Worm (Caenorhabditis elegans) whole organism, young adult: Measurements from ENCODE around the gene R12B2.2.
A peak's percentile ranks its signal among the peaks of the same experiment; 100 is the strongest.

Experiments used
- B0336.3 ChIP-seq: fragments of 200-800 bp; sonication (Bioruptor generic); IDR thresholded peaks from 2 replicates; pipeline ENCODE4 v1.3.6; 2022; ENCODE audit warnings: missing genetic modification characterization, missing compliant biosample characterization
- F37B4.10 ChIP-seq: fragments of 200-800 bp; sonication (Bioruptor generic); IDR thresholded peaks from 2 replicates; pipeline ENCODE4 v1.3.6; 2022; ENCODE audit warnings: missing genetic modification characterization, missing compliant biosample characterization
- F55B11.4 ChIP-seq: sonication (generic microtip); optimal IDR thresholded peaks from 2 replicates; lab custom pipeline; 2016; ENCODE audit warnings: missing compliant biosample characterization, missing genetic modification characterization, borderline replicate concordance; ENCODE audit not compliant: insufficient read depth
- F57C9.4 ChIP-seq: sonication (generic microtip); optimal IDR thresholded peaks from 2 replicates; lab custom pipeline; 2017; ENCODE audit warnings: mild to moderate bottlenecking, missing genetic modification characterization, missing compliant biosample characterization
- K11D2.4 ChIP-seq: fragments of 200-800 bp; sonication (Bioruptor generic); IDR thresholded peaks from 2 replicates; pipeline ENCODE4 v1.3.6; 2022; ENCODE audit warnings: missing genetic modification reagents, missing genetic modification characterization, missing compliant biosample characterization
- Y53G8AR.9 ChIP-seq: fragments of 200-800 bp; sonication (Bioruptor generic); conservative IDR thresholded peaks from 2 replicates; pipeline ENCODE4 v1.3.6; 2022; ENCODE audit warnings: missing genetic modification reagents, missing genetic modification characterization, missing compliant biosample characterization
- Y67H2A.10 ChIP-seq: fragments of 200-800 bp; sonication (Bioruptor generic); conservative IDR thresholded peaks from 2 replicates; pipeline ENCODE4 v1.3.6; 2022; ENCODE audit warnings: missing genetic modification reagents, missing genetic modification characterization, missing compliant biosample characterization
- Y95B8A.8 ChIP-seq: fragments of 200-800 bp; sonication (Bioruptor generic); IDR thresholded peaks from 2 replicates; pipeline ENCODE4 v1.3.6; 2022; ENCODE audit warnings: missing genetic modification reagents, missing genetic modification characterization, missing compliant biosample characterization
- ZK185.1 ChIP-seq: sonication (generic microtip); optimal IDR thresholded peaks from 2 replicates; lab custom pipeline; 2016; ENCODE audit warnings: mild to moderate bottlenecking, missing genetic modification characterization, missing compliant biosample characterization; ENCODE audit not compliant: poor library complexity, severe bottlenecking
- cebp-1 ChIP-seq, 2 experiments: fragments of 200-800 bp in 1 of 2; sonication (Bioruptor generic) in 1 of 2; sonication (generic microtip) in 1 of 2; IDR thresholded peaks in 1 of 2; optimal IDR thresholded peaks in 1 of 2; 2 replicates each; pipeline versions ENCODE4 v1.3.6 to Lab custom; 2017 to 2022; ENCODE audit warnings: missing compliant biosample characterization in 2 of 2, missing genetic modification characterization in 2 of 2, mild to moderate bottlenecking in 1 of 2, missing genetic modification reagents in 1 of 2, moderate library complexity in 1 of 2
- cebp-2 ChIP-seq: fragments of 200-800 bp; sonication (Bioruptor generic); IDR thresholded peaks from 2 replicates; pipeline ENCODE4 v1.3.6; 2022; ENCODE audit warnings: missing genetic modification characterization, missing compliant biosample characterization
- ceh-100 ChIP-seq: fragments of 200-800 bp; sonication (Bioruptor generic); IDR thresholded peaks from 2 replicates; pipeline ENCODE4 v1.3.6; 2022; ENCODE audit warnings: missing genetic modification reagents, missing genetic modification characterization, missing compliant biosample characterization
- ceh-27 ChIP-seq: fragments of 200-800 bp; sonication (Bioruptor generic); optimal IDR thresholded peaks from 2 replicates; lab custom pipeline; 2018; ENCODE audit warnings: mild to moderate bottlenecking, missing genetic modification characterization, moderate library complexity, missing compliant biosample characterization
- chd-7 ChIP-seq: sonication (generic microtip); optimal IDR thresholded peaks from 2 replicates; lab custom pipeline; 2016; ENCODE audit warnings: mild to moderate bottlenecking, missing genetic modification characterization, moderate library complexity, missing compliant biosample characterization
- dox-1 ChIP-seq: fragments of 200-800 bp; sonication (Bioruptor generic); IDR thresholded peaks from 2 replicates; pipeline ENCODE4 v1.3.6; 2022; ENCODE audit warnings: missing genetic modification reagents, missing genetic modification characterization, missing compliant biosample characterization
- efl-1 ChIP-seq: fragments of 150-350 bp; optimal IDR thresholded peaks from 2 replicates; lab custom pipeline; 2014; ENCODE audit warnings: missing biosample characterization, missing genetic modification reagents, missing genetic modification characterization
- egl-44 ChIP-seq: fragments of 200-800 bp; sonication (Bioruptor generic); IDR thresholded peaks from 2 replicates; pipeline ENCODE4 v1.3.6; 2022; ENCODE audit warnings: missing genetic modification reagents, missing genetic modification characterization, missing compliant biosample characterization
- egrh-3 ChIP-seq: fragments of 200-800 bp; sonication (Bioruptor generic); IDR thresholded peaks from 2 replicates; pipeline ENCODE4 v1.3.6; 2022; ENCODE audit warnings: missing genetic modification reagents, missing genetic modification characterization, missing compliant biosample characterization
- ekl-4 ChIP-seq: fragments of 200-800 bp; sonication (Bioruptor generic); IDR thresholded peaks from 2 replicates; pipeline ENCODE4 v1.3.6; 2022; ENCODE audit warnings: missing genetic modification reagents, missing genetic modification characterization, missing compliant biosample characterization
- gei-17 ChIP-seq: fragments of 200-800 bp; sonication (Bioruptor generic); optimal IDR thresholded peaks from 2 replicates; lab custom pipeline; 2018; ENCODE audit warnings: mild to moderate bottlenecking, missing genetic modification characterization, missing compliant biosample characterization
- hlh-12 ChIP-seq: sonication (generic microtip); optimal IDR thresholded peaks from 2 replicates; lab custom pipeline; 2016; ENCODE audit warnings: missing genetic modification characterization, missing compliant biosample characterization
- hmg-20 ChIP-seq: fragments of 200-800 bp; sonication (Bioruptor generic); IDR thresholded peaks from 2 replicates; pipeline ENCODE4 v1.3.6; 2022; ENCODE audit warnings: missing genetic modification reagents, missing genetic modification characterization, missing compliant biosample characterization
- lag-1 ChIP-seq: fragments of 200-800 bp; sonication (Bioruptor generic); IDR thresholded peaks from 2 replicates; pipeline ENCODE4 v1.3.6; 2022; ENCODE audit warnings: missing genetic modification reagents, missing genetic modification characterization, missing compliant biosample characterization
- lin-35 ChIP-seq, 3 experiments: fragments of 150-350 bp in 2 of 3; sonication (generic microtip) in 1 of 3; optimal IDR thresholded peaks; 2 replicates each; lab custom pipeline; 2014 to 2018; ENCODE audit warnings: missing biosample characterization in 3 of 3, missing genetic modification characterization in 3 of 3, missing genetic modification reagents in 3 of 3
- lir-1 ChIP-seq: fragments of 200-800 bp; sonication (Bioruptor generic); conservative IDR thresholded peaks from 2 replicates; pipeline ENCODE4 v1.3.6; 2022; ENCODE audit warnings: missing genetic modification reagents, missing genetic modification characterization, missing compliant biosample characterization
- lsy-27 ChIP-seq: sonication (generic microtip); optimal IDR thresholded peaks from 2 replicates; lab custom pipeline; 2017; ENCODE audit warnings: missing genetic modification characterization, mild to moderate bottlenecking, missing compliant biosample characterization, antibody characterized with exemption, missing genotype, borderline replicate concordance; ENCODE audit not compliant: insufficient read depth
- madf-3 ChIP-seq: fragments of 200-800 bp; sonication (Bioruptor generic); IDR thresholded peaks from 2 replicates; pipeline ENCODE4 v1.3.6; 2022; ENCODE audit warnings: missing genetic modification reagents, missing genetic modification characterization, missing compliant biosample characterization
- madf-6 ChIP-seq: fragments of 200-800 bp; sonication (Bioruptor generic); IDR thresholded peaks from 2 replicates; pipeline ENCODE4 v1.3.6; 2022; ENCODE audit warnings: missing genetic modification reagents, missing genetic modification characterization, missing compliant biosample characterization
- nfya-2 ChIP-seq: fragments of 200-800 bp; sonication (Bioruptor generic); IDR thresholded peaks from 2 replicates; pipeline ENCODE4 v1.3.6; 2022; ENCODE audit warnings: missing genetic modification reagents, missing genetic modification characterization, missing compliant biosample characterization
- nhr-27 ChIP-seq: fragments of 200-800 bp; sonication (Bioruptor generic); optimal IDR thresholded peaks from 2 replicates; lab custom pipeline; 2018; ENCODE audit warnings: mild to moderate bottlenecking, missing genetic modification characterization, moderate library complexity, missing compliant biosample characterization
- pha-4 ChIP-seq: fragments of 150-350 bp; sonication (generic microtip); optimal IDR thresholded peaks from 2 replicates; lab custom pipeline; 2014; ENCODE audit warnings: missing biosample characterization, missing genetic modification reagents, missing genetic modification characterization
- rcor-1 ChIP-seq: fragments of 200-800 bp; sonication (Bioruptor generic); IDR thresholded peaks from 2 replicates; pipeline ENCODE4 v1.3.6; 2022; ENCODE audit warnings: missing genetic modification reagents, missing genetic modification characterization, missing compliant biosample characterization
- sea-2 ChIP-seq: fragments of 200-800 bp; sonication (Bioruptor generic); IDR thresholded peaks from 2 replicates; pipeline ENCODE4 v1.3.6; 2022; ENCODE audit warnings: missing genetic modification characterization, missing compliant biosample characterization
- somi-1 ChIP-seq: fragments of 200-800 bp; sonication (Bioruptor generic); optimal IDR thresholded peaks from 2 replicates; lab custom pipeline; 2018; ENCODE audit warnings: mild to moderate bottlenecking, missing genetic modification characterization, missing compliant biosample characterization
- tbx-9 ChIP-seq: sonication (generic microtip); optimal IDR thresholded peaks from 2 replicates; lab custom pipeline; 2016; ENCODE audit warnings: borderline replicate concordance, missing genetic modification characterization, inconsistent platforms, missing compliant biosample characterization
- zfh-2 ChIP-seq: fragments of 200-800 bp; sonication (Bioruptor generic); conservative IDR thresholded peaks from 2 replicates; pipeline ENCODE4 v1.3.6; 2022; ENCODE audit warnings: missing genetic modification reagents, missing genetic modification characterization, missing compliant biosample characterization

The R12B2.2 gene

DNA sequence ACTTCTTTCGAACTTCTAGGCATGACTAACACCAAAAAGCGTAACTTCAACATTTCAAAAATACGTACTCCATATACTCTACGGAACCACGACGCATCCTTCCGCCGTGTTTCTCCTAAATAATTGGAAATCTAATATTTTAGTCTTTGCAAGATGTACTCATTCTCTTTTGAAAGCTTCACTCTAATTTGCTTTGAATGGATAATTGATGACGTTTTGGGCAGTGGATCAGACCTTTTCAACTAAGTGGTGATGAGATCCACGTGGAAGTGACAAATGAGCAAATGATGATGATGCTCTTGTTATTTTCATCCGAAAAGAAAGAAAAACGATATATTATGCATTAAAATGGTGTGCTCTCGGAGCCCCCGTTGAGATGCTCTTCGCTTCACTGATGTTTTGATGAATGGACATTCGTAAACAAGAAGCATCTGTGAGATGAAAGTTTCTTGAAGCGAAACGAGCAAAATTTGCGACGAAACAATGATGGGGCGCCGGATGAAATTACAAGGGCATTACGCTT is 17.7 kb downstream of the R12B2.2 start:
- TF ChIP-seq Y95B8A.8 (GFP tag; lab: Robert Waterston, UW), result no peak
- TF ChIP-seq hmg-20 (GFP tag; lab: Robert Waterston, UW), result no peak
- no peak for TF ChIP-seq sea-2 (GFP tag; lab: Robert Waterston, UW)
- TF ChIP-seq efl-1 (GFP tag; lab: Kevin White, UChicago), result no peak
- no peak for TF ChIP-seq nfya-2 (GFP tag; lab: Robert Waterston, UW)
- no peak for TF ChIP-seq lsy-27
- TF ChIP-seq lin-35 (GFP tag; optimal IDR thresholded peaks at IDR 0.05; lab: Kevin White, UChicago), result no peak
- no peak for TF ChIP-seq pha-4 (tag; lab: Kevin White, UChicago)
- TF ChIP-seq lag-1 (GFP tag; lab: Robert Waterston, UW), result no peak
- no peak for TF ChIP-seq cebp-2 (GFP tag; lab: Robert Waterston, UW)
- TF ChIP-seq egrh-3 (GFP tag; lab: Robert Waterston, UW), result no peak
- TF ChIP-seq F55B11.4, result no peak
- no peak for TF ChIP-seq ekl-4 (GFP tag; lab: Robert Waterston, UW)
- TF ChIP-seq Y53G8AR.9, result no peak
- TF ChIP-seq dox-1 (GFP tag; lab: Robert Waterston, UW), result no peak
- TF ChIP-seq somi-1 (GFP tag; lab: Kevin White, UChicago), result no peak
- TF ChIP-seq ceh-100, result no peak
- TF ChIP-seq tbx-9, result no peak

DNA sequence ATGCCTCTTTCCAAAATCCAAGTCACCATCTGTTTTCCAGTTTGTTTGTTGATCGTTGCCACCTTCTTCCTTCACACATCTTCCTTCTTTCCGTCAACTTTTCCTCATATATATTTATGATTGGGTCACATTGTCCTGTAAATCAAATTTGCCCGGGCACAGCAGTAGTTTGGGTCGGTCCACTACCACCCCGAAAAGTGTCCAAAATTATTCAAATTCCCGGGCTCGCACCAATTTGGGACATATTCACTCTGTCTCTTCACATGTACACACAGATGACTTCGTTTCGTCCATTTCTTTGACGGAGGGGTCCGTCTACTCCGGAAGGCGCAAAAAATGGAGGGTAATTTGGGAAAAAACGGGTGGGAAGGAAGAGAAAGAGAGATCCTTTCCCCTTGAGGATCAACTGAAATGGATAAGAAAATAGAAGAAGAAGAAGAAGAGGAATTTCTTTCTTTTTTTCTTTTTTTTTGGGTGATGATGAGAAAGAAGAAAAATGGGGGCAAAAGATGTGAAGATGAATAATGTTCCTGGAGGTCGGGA is 20.1 kb downstream of the R12B2.2 start:
- 0 out of 2 replicates have a peak, but pooled peaks have one; percentile 40 for TF ChIP-seq zfh-2 (GFP tag; lab: Robert Waterston, UW)
- TF ChIP-seq F37B4.10 (GFP tag; lab: Robert Waterston, UW), result 0 out of 2 replicates have a peak, but pooled peaks have one; percentile 30
- TF ChIP-seq lir-1 (GFP tag; lab: Robert Waterston, UW), result no peak
- TF ChIP-seq gei-17 (GFP tag; lab: Kevin White, UChicago), result no peak

DNA sequence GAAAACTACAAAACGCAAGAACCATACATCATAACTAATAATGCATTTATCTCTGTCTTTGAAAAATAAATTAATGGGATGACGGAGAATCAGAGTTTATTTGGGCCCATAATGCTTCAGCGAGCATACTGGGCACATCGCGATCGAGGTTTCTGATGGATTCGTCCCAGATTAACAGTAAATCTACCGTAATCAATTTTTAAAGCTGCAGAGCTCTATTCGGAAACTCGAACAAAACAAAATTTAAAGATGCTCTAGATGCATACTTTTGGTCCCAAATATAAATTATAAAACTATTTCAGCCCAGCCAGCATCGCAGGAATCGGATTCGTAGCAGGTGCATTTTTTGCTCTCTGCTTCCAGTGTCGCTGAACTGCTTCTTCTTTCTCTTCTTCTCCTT is 21.2 kb downstream of the R12B2.2 start:
- peak; percentile 76 for TF ChIP-seq madf-3 (GFP tag; lab: Robert Waterston, UW)
- peak; percentile 43; the same call in 1 of the 2 replicates for TF ChIP-seq Y67H2A.10 (GFP tag; lab: Robert Waterston, UW)
- 0 out of 2 replicates have a peak, but pooled peaks have one; percentile 6 for TF ChIP-seq madf-6 (GFP tag; lab: Robert Waterston, UW)
- 0 out of 2 replicates have a peak, but pooled peaks have one; percentile 5 for TF ChIP-seq lir-1 (GFP tag; lab: Robert Waterston, UW)
- TF ChIP-seq ZK185.1, result peak; percentile 0
- no peak for TF ChIP-seq F57C9.4 (tag; lab: Kevin White, UChicago)
- TF ChIP-seq hlh-12, result no peak
- TF ChIP-seq cebp-1 (GFP tag; IDR thresholded peaks at IDR 0.05; lab: Robert Waterston, UW), result no peak
- TF ChIP-seq cebp-1 (tag; optimal IDR thresholded peaks at IDR 0.05; lab: Kevin White, UChicago), result peak; percentile 8
- TF ChIP-seq nhr-27 (tag; lab: Kevin White, UChicago), result no peak
- TF ChIP-seq dox-1 (GFP tag; lab: Robert Waterston, UW), result 0 out of 2 replicates have a peak, but pooled peaks have one; percentile 5
- no peak for TF ChIP-seq chd-7 (tag; lab: Kevin White, UChicago)
- TF ChIP-seq rcor-1, result no peak
- TF ChIP-seq egl-44, result 0 out of 2 replicates have a peak, but pooled peaks have one; percentile 12
- TF ChIP-seq Y95B8A.8 (GFP tag; lab: Robert Waterston, UW), result peak; percentile 50; the same call in 1 of the 2 replicates
- peak; percentile 52; the same call in 1 of the 2 replicates for TF ChIP-seq B0336.3 (GFP tag; lab: Robert Waterston, UW)
- 0 out of 2 replicates have a peak, but pooled peaks have one; percentile 14 for TF ChIP-seq K11D2.4 (GFP tag; lab: Robert Waterston, UW)
- TF ChIP-seq ceh-27 (GFP tag; lab: Kevin White, UChicago), result no peak
